Worm (Caenorhabditis elegans): ENCODE data around the gene rpl-25.1.

The rpl-25.1 gene

ce11 chrX:4759718-4760117, 44.7 kb downstream of the rpl-25.1 start:
- TF ChIP-seq W03F9.2 (tag; optimal IDR thresholded peaks at IDR 0.05) (no peak), him-1 (tag; optimal IDR thresholded peaks at IDR 0.05) (no peak), dao-5 (tag; optimal IDR thresholded peaks at IDR 0.05) (no peak)

ce11 chrX:4761540-4761939, 46.6 kb downstream of the rpl-25.1 start, which contains the start of gene mls-2:
mls-2 (minus strand) TSS chrX:4761640.
- TF ChIP-seq W03F9.2 (tag; optimal IDR thresholded peaks at IDR 0.05) (no peak), dao-5 (tag; optimal IDR thresholded peaks at IDR 0.05) (no peak), him-1 (tag; optimal IDR thresholded peaks at IDR 0.05) (no peak)
